Fruit fly (Drosophila melanogaster): ENCODE measurements around the gene CG13474.

The CG13474 gene

dm6 chr3L:14678097-14678679 is 18.7 kb downstream of the CG13474 start, which contains the start of gene CG4914 (continued):
- no peak for TF ChIP-seq CG6791 (GFP tag; IDR thresholded peaks at IDR 0.05; ENCODE audit: partially characterized antibody)
- peak; percentile 76 for TF ChIP-seq gcm (GFP tag; optimal IDR thresholded peaks at IDR 0.05)
- TF ChIP-seq Fer3 (tag; optimal IDR thresholded peaks at IDR 0.05): peak; percentile 55
- peak; percentile 67 for TF ChIP-seq org-1 (GFP tag; optimal IDR thresholded peaks at IDR 0.05)
- TF ChIP-seq Mes4 (GFP tag; optimal IDR thresholded peaks at IDR 0.05): no peak
- TF ChIP-seq zen (tag; optimal IDR thresholded peaks at IDR 0.05): peak; percentile 58
- TF ChIP-seq bsh (GFP tag; optimal IDR thresholded peaks at IDR 0.05): peak; percentile 81 to 93
- no peak for TF ChIP-seq CG4328 (GFP tag; optimal IDR thresholded peaks at IDR 0.05)
- peak; percentile 67 for TF ChIP-seq E2f1 (GFP tag; IDR thresholded peaks at IDR 0.05)
- TF ChIP-seq lmd (GFP tag; IDR thresholded peaks at IDR 0.05): peak; percentile 73
- peak; percentile 14 for TF ChIP-seq NC2β (GFP tag; optimal IDR thresholded peaks at IDR 0.05)
- no peak for TF ChIP-seq usp (GFP tag; optimal IDR thresholded peaks at IDR 0.05)
- TF ChIP-seq CG11504 (tag; optimal IDR thresholded peaks at IDR 0.05): peak; percentile 85
- peak; percentile 22 for TF ChIP-seq gcm2 (GFP tag; optimal IDR thresholded peaks at IDR 0.05)
- no peak for TF ChIP-seq ERR (GFP tag; optimal IDR thresholded peaks at IDR 0.05)
- peak; percentile 61 for TF ChIP-seq CG4404 (GFP tag; IDR thresholded peaks at IDR 0.05)
- peak; percentile 78 for TF ChIP-seq CG9437 (GFP tag; optimal IDR thresholded peaks at IDR 0.05)
- peak; percentile 60; the same call in 1 of the 3 replicates for TF ChIP-seq CG34422 (GFP tag; IDR thresholded peaks at IDR 0.05)
- TF ChIP-seq sob (GFP tag; IDR thresholded peaks at IDR 0.05): no peak
- TF ChIP-seq Dll (GFP tag; IDR thresholded peaks at IDR 0.05; ENCODE audit: partially characterized antibody): no peak
- TF ChIP-seq unpg (GFP tag; optimal IDR thresholded peaks at IDR 0.05): peak; percentile 84
- TF ChIP-seq hb (GFP tag; IDR thresholded peaks at IDR 0.05; ENCODE audit: partially characterized antibody): no peak
- TF ChIP-seq CG33213 (GFP tag; optimal IDR thresholded peaks at IDR 0.05): no peak
- TF ChIP-seq CG9609 (GFP tag; optimal IDR thresholded peaks at IDR 0.05): no peak
- TF ChIP-seq Pdp1 (GFP tag; optimal IDR thresholded peaks at IDR 0.05): peak in 1 of 2 experiments; percentile 30
- TF ChIP-seq bab2 (GFP tag; optimal IDR thresholded peaks at IDR 0.05): no peak
- no peak for TF ChIP-seq Dref (GFP tag; IDR thresholded peaks at IDR 0.05)
- TF ChIP-seq al (GFP tag; IDR thresholded peaks at IDR 0.05): peak; percentile 49; the same call in 1 of the 2 replicates
- TF ChIP-seq btn (GFP tag; optimal IDR thresholded peaks at IDR 0.05): no peak
- peak; percentile 17 for TF ChIP-seq Mad (GFP tag; optimal IDR thresholded peaks at IDR 0.05)
- peak; percentile 41 for TF ChIP-seq CG13123 (GFP tag; optimal IDR thresholded peaks at IDR 0.05)
- 0 out of 2 replicates have a peak, but pooled peaks have one; percentile 16 for TF ChIP-seq chm (GFP tag; IDR thresholded peaks at IDR 0.05)
- no peak for TF ChIP-seq CG7987 (GFP tag; optimal IDR thresholded peaks at IDR 0.05)
- TF ChIP-seq nmo (GFP tag; optimal IDR thresholded peaks at IDR 0.05): peak; percentile 93
- peak; percentile 70 for TF ChIP-seq Nf-YB (GFP tag; optimal IDR thresholded peaks at IDR 0.05)
- peak; percentile 50; the same call in 1 of the 2 replicates for TF ChIP-seq CG32772 (GFP tag; IDR thresholded peaks at IDR 0.05)

dm6 chr3L:14673740-14674463 is 23.0 kb downstream of the CG13474 start:
- TF ChIP-seq CG2120 (GFP tag; optimal IDR thresholded peaks at IDR 0.05) (no peak), eyg (GFP tag; optimal IDR thresholded peaks at IDR 0.05) (no peak), run (tag; optimal IDR thresholded peaks at IDR 0.05) (no peak), CG3726 (GFP tag; IDR thresholded peaks at IDR 0.05) (no peak), vfl (GFP tag; optimal IDR thresholded peaks at IDR 0.05) (no peak), ash1 (GFP tag; optimal IDR thresholded peaks at IDR 0.05) (no peak), CG10462 (GFP tag; optimal IDR thresholded peaks at IDR 0.05) (no peak), lbe (GFP tag; optimal IDR thresholded peaks at IDR 0.05) (no peak), CG2199 (GFP tag; IDR thresholded peaks at IDR 0.05) (peak; percentile 80; the same call in 2 of the 3 replicates), wek (GFP tag; optimal IDR thresholded peaks at IDR 0.05) (no peak), wdn (GFP tag; IDR thresholded peaks at IDR 0.05) (no peak), CG6765 (GFP tag; optimal IDR thresholded peaks at IDR 0.05) (no peak), Side (GFP tag; optimal IDR thresholded peaks at IDR 0.05) (no peak), ewg (GFP tag; optimal IDR thresholded peaks at IDR 0.05) (no peak), CTCF (GFP tag; optimal IDR thresholded peaks at IDR 0.05) (peak; percentile 66), CG6272 (GFP tag; IDR thresholded peaks at IDR 0.05) (no peak)

All from whole organism, embryonic.